Worm (Caenorhabditis elegans) whole organism, midembryonic: ENCODE data around the gene gasr-8.

ENCODE experiments used
- T22C8.4 ChIP-seq: fragments of 200-800 bp; sonication (Bioruptor generic); IDR thresholded peaks from 2 replicates; pipeline ENCODE4 v1.3.6; 2022; ENCODE audit warnings: missing genetic modification characterization, missing compliant biosample characterization
- cog-1 ChIP-seq: sonication (generic microtip); optimal IDR thresholded peaks from 2 replicates; lab custom pipeline; 2016; ENCODE audit warnings: missing genetic modification characterization, missing compliant biosample characterization
- flt-1 ChIP-seq: fragments of 200-800 bp; sonication (Bioruptor generic); IDR thresholded peaks from 2 replicates; pipeline ENCODE4 v1.3.6; 2022; ENCODE audit warnings: missing genetic modification characterization, missing compliant biosample characterization
- klf-2 ChIP-seq: fragments of 200-800 bp; sonication (Bioruptor generic); conservative IDR thresholded peaks from 2 replicates; pipeline ENCODE4 v1.3.6; 2022; ENCODE audit warnings: missing genetic modification reagents, missing genetic modification characterization, missing compliant biosample characterization
- med-1 ChIP-seq: sonication (generic microtip); optimal IDR thresholded peaks from 2 replicates; lab custom pipeline; 2017; ENCODE audit warnings: missing genetic modification characterization, mild to moderate bottlenecking, missing compliant biosample characterization, antibody characterized with exemption, missing genetic modification reagents; ENCODE audit not compliant: insufficient read depth
- ref-1 ChIP-seq: fragments of 200-800 bp; sonication (Bioruptor generic); conservative IDR thresholded peaks from 2 replicates; pipeline ENCODE4 v1.3.6; 2022; ENCODE audit warnings: missing genetic modification reagents, missing genetic modification characterization, missing compliant biosample characterization
- tab-1 ChIP-seq: fragments of 200-800 bp; sonication (Bioruptor generic); IDR thresholded peaks from 2 replicates; pipeline ENCODE4 v1.3.6; 2022; ENCODE audit warnings: missing genetic modification characterization, missing compliant biosample characterization
- ztf-23 ChIP-seq: fragments of 200-800 bp; sonication (Bioruptor generic); IDR thresholded peaks from 2 replicates; pipeline ENCODE4 v1.3.6; 2022; ENCODE audit warnings: missing genetic modification reagents, missing genetic modification characterization, missing compliant biosample characterization
- ztf-29 ChIP-seq: fragments of 200-800 bp; sonication (Bioruptor generic); IDR thresholded peaks from 2 replicates; pipeline ENCODE4 v1.3.6; 2022; ENCODE audit warnings: missing genetic modification reagents, missing genetic modification characterization, missing compliant biosample characterization

The gasr-8 gene

DNA sequence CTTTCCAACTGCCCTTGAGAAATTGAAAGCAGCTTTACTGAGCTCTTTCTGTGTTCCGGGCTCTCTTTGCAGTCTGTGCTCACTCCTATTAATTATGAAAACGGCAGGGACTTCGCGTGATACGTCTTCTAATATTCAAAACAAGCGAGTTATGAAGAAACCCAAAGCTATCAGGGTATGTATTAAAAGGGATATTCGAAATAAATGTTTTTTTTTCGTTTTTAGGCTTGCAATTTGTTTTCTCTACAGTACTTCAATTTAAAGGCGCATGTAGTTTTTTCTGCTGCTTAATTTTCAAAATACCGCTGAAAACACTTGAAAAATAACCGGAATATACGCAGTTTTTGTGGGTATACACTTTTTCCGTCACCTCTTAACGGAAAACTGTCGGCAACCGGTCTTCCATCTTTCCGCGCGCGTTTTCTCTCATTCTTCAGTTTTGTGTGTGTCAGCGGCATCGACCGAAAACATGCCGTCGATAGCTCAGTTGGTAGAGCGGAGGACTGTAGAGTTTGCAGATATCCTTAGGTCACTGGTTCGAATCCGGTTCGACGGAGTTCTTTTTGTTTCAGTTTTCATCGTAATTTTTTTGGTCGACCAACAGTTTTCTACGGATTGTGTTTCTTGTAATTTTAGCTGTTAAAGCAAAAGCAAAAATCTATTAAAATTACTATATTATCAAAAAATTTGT is at the start of gene gasr-8:
TSS of gene gasr-8 (plus strand) at position 51 of the 691 bp plus-strand sequence.
- TF ChIP-seq ztf-29 (GFP tag; lab: Robert Waterston, UW) (no peak), T22C8.4 (GFP tag; lab: Robert Waterston, UW) (peak; percentile 34; the same call in 1 of the 2 replicates), flt-1 (GFP tag; lab: Robert Waterston, UW) (peak; percentile 88), klf-2 (GFP tag; lab: Robert Waterston, UW) (0 out of 2 replicates have a peak, but pooled peaks have one; percentile 61), med-1 (GFP tag; lab: Kevin White, UChicago) (peak; percentile 2), ztf-23 (no peak), ref-1 (no peak), tab-1 (GFP tag; lab: Robert Waterston, UW) (peak; percentile 79), cog-1 (no peak)

DNA sequence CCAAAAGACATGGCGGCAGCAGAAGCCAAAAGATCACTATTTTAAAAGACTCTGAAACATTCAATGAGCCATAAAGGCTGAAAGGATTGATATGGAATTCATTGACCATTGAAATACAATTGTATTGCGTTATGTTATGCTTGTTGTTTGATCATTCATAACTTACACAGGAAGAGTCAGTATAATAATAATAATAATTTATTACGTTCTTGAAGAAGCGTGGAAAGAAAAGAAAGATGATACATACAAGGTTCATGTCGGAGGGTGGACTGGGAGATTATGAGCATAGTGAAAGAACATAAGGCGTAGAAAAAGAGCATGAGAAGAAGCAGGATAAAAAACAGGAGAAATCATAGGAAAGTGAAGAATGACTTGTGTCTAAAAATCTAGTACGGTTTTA is 48.8 kb upstream of the gasr-8 start, which contains the start of gene F43D2.7:
TSS of gene F43D2.7 (minus strand) at position 101 of the 400 bp plus-strand sequence.
- no peak for TF ChIP-seq med-1 (GFP tag; lab: Kevin White, UChicago)

DNA sequence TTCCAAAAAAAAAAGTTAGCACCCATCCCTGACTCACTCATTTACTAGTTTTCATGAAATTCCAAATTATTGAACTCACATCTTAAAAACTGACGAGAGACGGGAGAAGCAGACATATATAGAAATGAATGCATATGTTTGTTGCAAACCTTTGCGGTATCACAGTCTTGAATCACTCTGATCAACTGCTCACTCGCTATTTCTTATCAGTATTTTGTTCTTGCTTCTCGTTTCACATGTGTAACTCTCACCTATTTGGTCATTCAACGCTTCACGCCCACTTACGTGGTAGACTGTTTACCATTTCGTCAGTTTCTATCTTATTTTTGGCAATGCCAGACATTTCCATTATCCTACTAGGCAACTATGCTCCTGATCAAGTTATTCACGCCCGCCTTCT is 48.1 kb upstream of the gasr-8 start, which contains the start of gene C54G10.1:
TSS of gene C54G10.1 (plus strand) at position 333 of the 400 bp plus-strand sequence.
- no peak for TF ChIP-seq T22C8.4 (GFP tag; lab: Robert Waterston, UW)
- no peak for TF ChIP-seq cog-1
- TF ChIP-seq ztf-29 (GFP tag; lab: Robert Waterston, UW), result no peak
- no peak for TF ChIP-seq ref-1
- no peak for TF ChIP-seq klf-2 (GFP tag; lab: Robert Waterston, UW)

DNA sequence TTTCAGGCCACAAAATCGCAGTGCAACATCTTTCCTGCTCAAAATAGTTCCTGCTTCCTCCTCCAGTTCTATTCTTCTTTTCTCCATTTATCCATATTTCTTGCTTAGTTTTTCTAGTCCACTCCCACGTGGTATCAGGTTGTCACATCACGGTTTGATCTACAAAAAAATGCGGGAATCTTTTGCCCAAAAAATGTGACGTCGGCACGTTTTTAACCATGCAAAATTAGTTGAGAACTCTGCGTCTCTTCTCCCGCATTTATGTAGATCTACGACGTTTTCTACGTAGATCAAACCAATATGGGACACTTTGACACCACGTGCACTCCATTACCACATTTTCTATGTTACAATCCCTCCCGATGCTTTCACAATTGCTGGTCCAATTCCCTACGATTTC is 46.9 kb upstream of the gasr-8 start:
- no peak for TF ChIP-seq tab-1 (GFP tag; lab: Robert Waterston, UW)
- TF ChIP-seq ztf-29 (GFP tag; lab: Robert Waterston, UW), result no peak
- TF ChIP-seq klf-2 (GFP tag; lab: Robert Waterston, UW), result no peak
- no peak for TF ChIP-seq med-1 (GFP tag; lab: Kevin White, UChicago)
- TF ChIP-seq ref-1, result no peak
- TF ChIP-seq T22C8.4 (GFP tag; lab: Robert Waterston, UW), result no peak
- TF ChIP-seq flt-1 (GFP tag; lab: Robert Waterston, UW), result no peak
- no peak for TF ChIP-seq cog-1
- TF ChIP-seq ztf-23, result no peak

DNA sequence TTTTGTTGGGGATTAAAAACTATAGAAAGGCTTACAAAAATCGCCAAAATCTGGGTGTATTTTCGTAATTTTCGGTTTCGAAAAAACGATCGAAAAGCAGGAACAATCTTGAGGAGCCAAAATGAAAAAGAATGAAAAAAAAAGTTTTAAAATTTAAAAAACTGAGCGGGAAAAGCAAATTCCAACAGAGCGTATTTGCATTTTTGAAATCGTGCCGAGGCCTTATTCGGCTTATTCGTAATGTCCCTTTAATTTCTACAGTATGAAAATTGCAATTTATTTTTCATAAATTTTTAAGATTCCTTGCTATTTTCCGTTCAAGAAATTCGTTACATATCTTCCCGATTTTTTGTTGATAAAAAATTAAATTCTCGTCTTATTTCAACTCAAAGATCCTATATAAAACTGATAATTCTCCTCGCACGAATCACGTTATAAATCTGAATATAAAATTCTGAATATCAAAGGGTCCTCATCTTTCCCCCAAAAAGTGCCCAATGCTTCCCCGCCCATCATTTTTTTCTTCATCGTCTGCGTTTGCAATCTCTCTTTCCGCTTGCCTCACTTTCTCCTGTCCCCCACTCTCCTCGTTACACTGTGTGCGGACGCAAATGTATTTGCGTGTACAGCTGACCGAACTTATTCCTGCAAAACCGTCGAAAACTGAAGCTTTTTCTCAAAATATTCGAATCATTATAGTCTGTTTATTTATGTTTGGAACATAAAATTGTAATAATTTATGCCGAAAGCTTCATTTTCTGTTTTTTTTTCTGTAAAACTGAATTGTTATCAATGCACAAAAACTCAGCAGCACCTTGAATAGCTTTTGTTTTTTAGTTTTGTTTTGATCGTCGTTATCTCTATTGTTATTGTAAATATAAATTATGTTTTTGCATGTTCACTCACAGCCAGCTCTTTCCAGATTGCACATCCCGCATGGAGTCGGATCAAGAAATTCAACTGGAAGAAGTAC is 42.8 kb upstream of the gasr-8 start, which contains the start of the genes rfc-1 and pmp-3:
TSS of gene rfc-1 (minus strand) at position 163 of the 973 bp plus-strand sequence.
TSS of gene pmp-3 (plus strand) at position 923 of the 973 bp plus-strand sequence.
- TF ChIP-seq flt-1 (GFP tag; lab: Robert Waterston, UW) (0 out of 2 replicates have a peak, but pooled peaks have one; percentile 38), cog-1 (no peak), ref-1 (no peak)

DNA sequence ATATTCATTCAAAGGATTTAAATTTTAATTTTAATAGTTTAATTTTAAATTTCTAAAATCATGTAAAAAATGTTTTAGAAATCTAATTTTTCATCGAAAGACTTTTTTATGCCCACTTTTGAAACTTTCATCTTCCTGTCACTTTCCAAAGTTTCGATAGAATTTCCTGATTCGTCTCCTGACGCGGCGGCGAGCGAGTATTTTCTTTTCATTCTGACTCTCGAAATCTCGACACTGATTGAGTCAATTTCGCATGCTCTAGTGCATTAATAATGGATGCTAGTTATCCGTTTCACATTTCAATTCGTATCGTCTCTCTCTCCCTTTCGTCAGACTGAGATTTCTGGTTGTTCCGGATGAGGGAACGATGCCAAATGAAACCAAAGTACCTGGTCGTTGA is 40.1 kb upstream of the gasr-8 start:
- TF ChIP-seq ztf-29 (GFP tag; lab: Robert Waterston, UW), result no peak
- TF ChIP-seq ztf-23, result no peak
- TF ChIP-seq med-1 (GFP tag; lab: Kevin White, UChicago), result no peak
- TF ChIP-seq cog-1, result no peak

DNA sequence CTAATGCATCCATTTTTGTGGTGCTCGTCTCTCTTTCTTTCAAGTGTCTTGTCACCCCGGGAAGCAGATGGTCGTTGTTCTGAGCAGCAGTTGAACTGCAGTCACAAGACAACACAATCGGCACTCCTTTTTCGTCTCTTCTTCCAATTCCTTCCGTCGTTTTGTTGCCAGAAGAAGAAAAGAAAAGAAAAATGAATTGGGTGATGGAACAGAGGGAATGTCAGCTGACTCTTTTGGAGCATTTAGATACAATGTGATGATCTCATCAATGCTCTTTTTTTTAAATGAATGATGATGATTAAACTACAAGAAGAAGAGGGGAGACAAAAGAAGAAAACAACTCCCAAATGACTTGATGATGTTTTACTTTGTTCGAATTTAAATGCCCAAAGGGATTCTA is 39.0 kb upstream of the gasr-8 start:
- TF ChIP-seq tab-1 (GFP tag; lab: Robert Waterston, UW), result no peak
- no peak for TF ChIP-seq ztf-23

DNA sequence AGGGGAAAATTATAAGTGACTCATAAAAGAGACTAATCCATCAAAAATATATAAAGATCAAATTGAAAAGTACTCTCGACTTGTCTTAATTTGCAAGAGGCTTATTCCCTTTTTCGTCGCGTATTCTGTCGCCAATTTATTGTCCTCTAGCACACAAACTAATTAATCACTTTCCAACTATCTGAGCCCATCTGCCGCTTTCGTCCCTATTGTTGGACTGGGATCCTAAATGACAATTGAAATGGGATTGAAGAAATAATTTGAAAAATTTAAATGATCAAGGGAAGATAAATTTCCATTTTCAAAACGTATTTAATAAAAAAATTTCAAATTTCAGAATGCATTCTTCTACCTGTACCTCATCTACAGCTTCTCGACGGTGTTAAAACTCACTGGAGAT is 38.3 kb upstream of the gasr-8 start:
- TF ChIP-seq ztf-29 (GFP tag; lab: Robert Waterston, UW), result no peak
- no peak for TF ChIP-seq ztf-23
- TF ChIP-seq cog-1, result no peak
- TF ChIP-seq flt-1 (GFP tag; lab: Robert Waterston, UW), result no peak
- no peak for TF ChIP-seq tab-1 (GFP tag; lab: Robert Waterston, UW)

DNA sequence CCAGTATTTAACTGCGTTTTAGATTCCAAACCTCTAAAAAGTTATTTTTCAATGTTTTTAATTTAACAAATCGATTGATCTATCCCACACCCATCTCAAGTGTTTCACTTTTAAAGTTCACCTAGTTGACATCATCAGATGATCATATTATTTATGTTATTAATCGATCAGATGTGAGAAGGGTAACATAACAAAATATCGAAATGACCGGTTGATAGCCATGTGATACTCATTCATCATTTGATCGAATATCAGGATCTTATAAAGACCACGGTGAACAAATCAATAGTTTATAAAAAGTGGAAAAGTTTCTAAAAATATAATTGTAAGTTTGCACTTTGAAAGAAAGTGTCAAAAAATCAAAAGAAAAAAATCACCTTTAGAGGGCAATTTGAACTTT is 33.2 kb upstream of the gasr-8 start:
- TF ChIP-seq ztf-23 (no peak), klf-2 (GFP tag; lab: Robert Waterston, UW) (no peak), cog-1 (no peak), ztf-29 (GFP tag; lab: Robert Waterston, UW) (no peak), ref-1 (no peak), T22C8.4 (GFP tag; lab: Robert Waterston, UW) (no peak), med-1 (GFP tag; lab: Kevin White, UChicago) (no peak), tab-1 (GFP tag; lab: Robert Waterston, UW) (no peak), flt-1 (GFP tag; lab: Robert Waterston, UW) (no peak)

DNA sequence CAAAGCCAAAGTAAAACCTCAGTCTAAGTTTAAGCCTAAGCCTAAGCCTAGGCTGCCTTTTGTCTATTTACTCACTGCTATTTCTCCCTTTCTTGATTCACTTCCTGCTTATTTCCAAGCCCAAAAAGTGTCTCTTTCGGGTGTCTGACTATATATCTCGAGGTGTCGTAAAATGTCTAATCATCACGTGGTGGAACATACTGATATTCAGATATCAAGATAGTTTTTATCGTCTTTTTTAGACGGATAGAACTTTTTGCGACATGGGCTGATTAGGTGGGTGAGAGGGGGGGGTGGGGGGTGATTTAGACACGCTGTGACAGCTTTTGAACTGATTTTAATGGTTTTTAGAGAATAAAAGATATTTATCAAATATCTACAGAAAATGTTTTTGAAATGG is 31.9 kb upstream of the gasr-8 start:
- TF ChIP-seq ztf-29 (GFP tag; lab: Robert Waterston, UW) (no peak), T22C8.4 (GFP tag; lab: Robert Waterston, UW) (no peak)
